Fruit fly (Drosophila melanogaster) S2 (cell line): ENCODE measurements around the gene sif.

ENCODE experiments used
- CG8478 ChIP-seq: fragments of >200 bp; optimal IDR thresholded peaks from 2 replicates; lab custom pipeline; 2018
- CTCF ChIP-seq, 2 experiments: fragments of >200 bp; optimal IDR thresholded peaks; 2 replicates each; lab custom pipeline; 2018

DNA sequence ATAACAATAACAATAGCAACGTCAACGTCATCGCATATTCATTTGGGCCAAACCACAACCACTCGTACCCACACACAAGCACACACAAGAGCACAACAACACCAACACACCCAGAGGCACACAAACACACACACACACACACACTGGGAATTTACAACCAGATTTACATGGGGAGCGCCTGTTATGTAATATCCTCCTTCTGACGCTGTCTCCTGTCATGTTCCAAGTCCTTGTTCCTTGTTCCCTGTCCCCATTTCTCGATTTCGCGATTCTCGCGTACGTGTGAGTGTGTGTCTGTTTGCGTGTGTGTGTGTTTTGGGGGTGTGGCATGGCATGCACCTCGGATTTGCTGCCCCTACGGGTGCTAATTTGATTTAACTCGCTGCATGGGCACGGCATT, 655 bp downstream of the sif start:
- TF ChIP-seq CG8478 (no peak), CTCF (optimal IDR thresholded peaks at IDR 0.05; lab: Kevin White, UChicago) (no peak)
